Worm (Caenorhabditis elegans) whole organism, L1 larva: ENCODE data around the gene srg-64.

Source experiments
- C04F5.9 ChIP-seq: sonication (generic microtip); optimal IDR thresholded peaks from 2 replicates; lab custom pipeline; 2016; ENCODE audit warnings: missing genetic modification characterization, missing compliant biosample characterization
- C16A3.4 ChIP-seq: fragments of 150-350 bp; optimal IDR thresholded peaks from 2 replicates; lab custom pipeline; 2014; ENCODE audit warnings: missing biosample characterization, missing genetic modification characterization
- C34B4.2 ChIP-seq: sonication (generic microtip); optimal IDR thresholded peaks from 2 replicates; lab custom pipeline; 2017; ENCODE audit warnings: mild to moderate bottlenecking, missing genetic modification characterization, missing compliant biosample characterization
- aly-2 ChIP-seq: fragments of 150-350 bp; optimal IDR thresholded peaks from 2 replicates; lab custom pipeline; 2014; ENCODE audit warnings: missing biosample characterization, missing genetic modification characterization
- ama-1 ChIP-seq: fragments of 150-350 bp; optimal IDR thresholded peaks from 2 replicates; lab custom pipeline; 2014
- ces-1 ChIP-seq: fragments of 150-350 bp; optimal IDR thresholded peaks from 2 replicates; lab custom pipeline; 2014; ENCODE audit warnings: missing biosample characterization, missing genetic modification reagents, missing genetic modification characterization
- dpl-1 ChIP-seq, 3 experiments: fragments of 150-350 bp in 2 of 3; sonication (generic microtip) in 1 of 3; optimal IDR thresholded peaks; 2 replicates each; lab custom pipeline; 2014 to 2017; ENCODE audit warnings: missing biosample characterization in 3 of 3, missing genetic modification characterization in 3 of 3, missing genetic modification reagents in 3 of 3
- efl-1 ChIP-seq, 4 experiments: fragments of 150-350 bp; optimal IDR thresholded peaks in 3 of 4; peaks in 1 of 4; 1 replicate in 1 of 4; 2 replicates in 3 of 4; lab custom pipeline; 2014; ENCODE audit warnings: missing biosample characterization in 2 of 4, missing genetic modification characterization in 2 of 4, missing genetic modification reagents in 2 of 4
- efl-3 ChIP-seq: fragments of 200-800 bp; sonication (Bioruptor generic); optimal IDR thresholded peaks from 2 replicates; lab custom pipeline; 2018; ENCODE audit warnings: mild to moderate bottlenecking, missing genetic modification characterization, missing compliant biosample characterization
- egl-27 ChIP-seq, 2 experiments: fragments of 150-350 bp in 1 of 2; sonication (generic microtip); optimal IDR thresholded peaks; 3 replicates each; lab custom pipeline; 2017 to 2018; ENCODE audit warnings: missing biosample characterization in 2 of 2, missing genetic modification characterization in 2 of 2, missing genetic modification reagents in 2 of 2
- elt-3 ChIP-seq, 6 experiments: fragments of 150-350 bp in 1 of 6; sonication (generic microtip); optimal IDR thresholded peaks; 2 replicates each; lab custom pipeline; 2017 to 2018; ENCODE audit warnings: missing biosample characterization in 6 of 6, missing genetic modification characterization in 6 of 6, inconsistent platforms in 1 of 6
- ets-5 ChIP-seq: fragments of 200-800 bp; sonication (Bioruptor generic); IDR thresholded peaks from 2 replicates; pipeline ENCODE4 v1.3.6; 2022; ENCODE audit warnings: missing genetic modification characterization, missing compliant biosample characterization
- fkh-10 ChIP-seq: sonication (generic microtip); optimal IDR thresholded peaks from 2 replicates; lab custom pipeline; 2017; ENCODE audit warnings: missing biosample characterization, missing genetic modification reagents, missing genetic modification characterization
- fkh-4 ChIP-seq: sonication (generic microtip); optimal IDR thresholded peaks from 2 replicates; lab custom pipeline; 2016; ENCODE audit warnings: missing compliant biosample characterization, missing genetic modification characterization, borderline replicate concordance
- fkh-8 ChIP-seq: sonication (generic microtip); optimal IDR thresholded peaks from 2 replicates; lab custom pipeline; 2016; ENCODE audit warnings: mild to moderate bottlenecking, missing genetic modification characterization, missing compliant biosample characterization
- isw-1 ChIP-seq: fragments of 200-800 bp; sonication (Bioruptor generic); IDR thresholded peaks from 2 replicates; pipeline ENCODE4 v1.3.6; 2022; ENCODE audit warnings: missing genetic modification characterization, missing compliant biosample characterization
- jun-1 ChIP-seq: fragments of 150-350 bp; optimal IDR thresholded peaks from 2 replicates; lab custom pipeline; 2014; ENCODE audit warnings: missing biosample characterization, missing genetic modification reagents, missing genetic modification characterization
- lin-14 ChIP-seq: fragments of 200-800 bp; sonication (Bioruptor generic); optimal IDR thresholded peaks from 2 replicates; lab custom pipeline; 2018; ENCODE audit warnings: mild to moderate bottlenecking, missing genetic modification characterization, moderate library complexity, missing compliant biosample characterization
- lin-35 ChIP-seq, 2 experiments: fragments of 150-350 bp; optimal IDR thresholded peaks; 2 replicates each; lab custom pipeline; 2014; ENCODE audit warnings: missing biosample characterization in 2 of 2, missing genetic modification characterization in 2 of 2, missing genetic modification reagents in 2 of 2
- lin-39 ChIP-seq: fragments of 150-350 bp; optimal IDR thresholded peaks from 2 replicates; lab custom pipeline; 2014; ENCODE audit warnings: missing biosample characterization, missing genetic modification reagents, missing genetic modification characterization
- lir-3 ChIP-seq: sonication (generic microtip); optimal IDR thresholded peaks from 2 replicates; lab custom pipeline; 2016; ENCODE audit warnings: mild to moderate bottlenecking, missing genetic modification characterization, moderate library complexity, missing compliant biosample characterization; ENCODE audit not compliant: poor library complexity
- mdl-1 ChIP-seq, 2 experiments: fragments of 150-350 bp; optimal IDR thresholded peaks; 2 replicates each; lab custom pipeline; 2014 to 2017; ENCODE audit warnings: missing biosample characterization in 2 of 2, missing genetic modification characterization in 2 of 2, inconsistent platforms in 1 of 2
- mef-2 ChIP-seq: fragments of 150-350 bp; optimal IDR thresholded peaks from 2 replicates; lab custom pipeline; 2014; ENCODE audit warnings: missing biosample characterization, missing genetic modification characterization
- mep-1 ChIP-seq: fragments of 150-350 bp; optimal IDR thresholded peaks from 2 replicates; lab custom pipeline; 2014; ENCODE audit warnings: missing biosample characterization, missing genetic modification characterization
- nhr-11 ChIP-seq: fragments of 150-350 bp; optimal IDR thresholded peaks from 2 replicates; lab custom pipeline; 2014; ENCODE audit warnings: missing biosample characterization, missing genetic modification characterization
- nhr-237 ChIP-seq: fragments of 150-350 bp; optimal IDR thresholded peaks from 2 replicates; lab custom pipeline; 2014; ENCODE audit warnings: missing biosample characterization, missing genetic modification characterization
- nhr-84 ChIP-seq: sonication (generic microtip); optimal IDR thresholded peaks from 2 replicates; lab custom pipeline; 2017; ENCODE audit warnings: missing biosample characterization, missing genetic modification characterization
- nhr-85 ChIP-seq: sonication (generic microtip); peaks from one replicate; lab custom pipeline; 2016; ENCODE audit warnings: missing genetic modification characterization, inconsistent platforms, missing compliant biosample characterization
- rnt-1 ChIP-seq: sonication (generic microtip); optimal IDR thresholded peaks from 2 replicates; lab custom pipeline; 2016; ENCODE audit warnings: mild to moderate bottlenecking, missing genetic modification characterization, moderate library complexity, missing compliant biosample characterization
- skn-1 ChIP-seq: fragments of 150-350 bp; optimal IDR thresholded peaks from 2 replicates; lab custom pipeline; 2014; ENCODE audit warnings: missing biosample characterization, missing genetic modification characterization
- snpc-4 ChIP-seq: fragments of 150-350 bp; optimal IDR thresholded peaks from 2 replicates; lab custom pipeline; 2014; ENCODE audit warnings: missing biosample characterization, missing genetic modification characterization
- sptf-1 ChIP-seq: fragments of 150-350 bp; optimal IDR thresholded peaks from 2 replicates; lab custom pipeline; 2014; ENCODE audit warnings: missing biosample characterization, missing genetic modification characterization
- unc-30 ChIP-seq: sonication (generic microtip); optimal IDR thresholded peaks from 2 replicates; lab custom pipeline; 2017; ENCODE audit warnings: missing biosample characterization, missing genetic modification characterization
- unc-98 ChIP-seq: fragments of 200-800 bp; sonication (Bioruptor generic); IDR thresholded peaks from 2 replicates; pipeline ENCODE4 v1.3.6; 2022; ENCODE audit warnings: missing genetic modification characterization, missing compliant biosample characterization
- vab-15 ChIP-seq: sonication (generic microtip); optimal IDR thresholded peaks from 2 replicates; lab custom pipeline; 2017; ENCODE audit warnings: missing genotype, mild to moderate bottlenecking, missing genetic modification characterization, missing compliant biosample characterization
- zag-1 ChIP-seq: fragments of 150-350 bp; optimal IDR thresholded peaks from 2 replicates; lab custom pipeline; 2014; ENCODE audit warnings: missing biosample characterization, missing genetic modification characterization
- ztf-11 ChIP-seq, 2 experiments: sonication (generic microtip); optimal IDR thresholded peaks; 2 replicates each; lab custom pipeline; 2016 to 2017; ENCODE audit warnings: missing genetic modification characterization in 2 of 2, missing biosample characterization in 1 of 2, missing compliant biosample characterization in 1 of 2
- ztf-4 ChIP-seq: fragments of 150-350 bp; optimal IDR thresholded peaks from 2 replicates; lab custom pipeline; 2014; ENCODE audit warnings: missing biosample characterization, missing genetic modification characterization

srg-64 gene

DNA sequence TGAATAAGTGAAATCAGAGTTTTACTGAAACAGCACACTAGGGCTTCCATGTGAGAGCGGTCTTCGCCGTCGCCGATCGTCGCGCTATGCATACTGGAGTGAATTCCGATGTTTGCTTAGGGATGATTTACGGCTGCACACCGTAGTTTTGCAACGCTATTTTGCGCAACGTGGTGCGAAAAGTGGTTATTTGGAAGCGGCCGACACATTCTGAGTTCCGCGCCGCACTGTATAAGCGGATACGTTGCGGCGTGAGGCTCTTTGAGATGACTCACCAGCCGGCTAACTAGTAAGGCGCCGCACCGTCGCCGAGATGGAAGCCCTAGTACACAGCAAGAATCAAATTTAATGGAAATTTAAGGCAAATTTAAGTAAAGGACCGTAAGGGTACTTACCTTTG lies 28.1 kb upstream of the srg-64 start:
- TF ChIP-seq lin-35 (GFP tag; optimal IDR thresholded peaks at IDR 0.05; lab: Kevin White, UChicago) (no peak), snpc-4 (tag; lab: Kevin White, UChicago) (peak; percentile 20), lin-39 (tag; lab: Kevin White, UChicago) (no peak), ets-5 (GFP tag; lab: Robert Waterston, UW) (no peak), nhr-237 (no peak), unc-98 (GFP tag; lab: Robert Waterston, UW) (no peak), isw-1 (GFP tag; lab: Robert Waterston, UW) (no peak), aly-2 (tag; lab: Kevin White, UChicago) (no peak), elt-3 (tag; optimal IDR thresholded peaks at IDR 0.05; lab: Kevin White, UChicago) (no peak)

ce11 chrX:15766861-15767260 lies 26.4 kb upstream of the srg-64 start:
- TF ChIP-seq snpc-4 (tag; lab: Kevin White, UChicago) = peak; percentile 36
- TF ChIP-seq fkh-4 (tag; lab: Kevin White, UChicago) = no peak

DNA sequence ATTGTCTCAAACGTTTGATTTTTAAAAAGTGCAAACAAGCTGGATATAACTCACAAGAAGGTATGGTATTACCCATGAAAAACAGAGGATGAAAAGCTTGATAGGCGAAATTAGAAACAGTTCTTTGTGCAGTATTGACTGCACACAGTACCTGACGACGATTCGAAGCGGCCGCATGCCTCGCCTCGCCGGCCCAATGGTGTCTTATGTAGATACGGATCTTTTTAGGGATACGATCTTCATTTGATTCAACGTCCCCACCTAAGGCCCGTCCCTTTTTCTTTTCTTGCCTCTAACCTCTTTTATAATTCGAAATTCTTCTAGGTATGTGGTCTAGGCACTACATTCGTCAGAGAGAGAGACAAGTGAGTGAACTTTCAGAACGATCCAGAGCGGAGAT lies 25.7 kb upstream of the srg-64 start, which contains the start of gene bus-17:
bus-17 (minus strand) TSS at position 208 of the 400 bp plus-strand sequence.
- TF ChIP-seq C34B4.2 (tag; lab: Kevin White, UChicago) (no peak), zag-1 (no peak), C16A3.4 (no peak), fkh-10 (no peak), nhr-85 (tag; lab: Kevin White, UChicago) (peak; percentile 56), dpl-1 (GFP tag; optimal IDR thresholded peaks at IDR 0.05; lab: Kevin White, UChicago) (no peak), efl-1 (optimal IDR thresholded peaks at IDR 0.05; lab: Kevin White, UChicago) (no peak), efl-1 (GFP tag; optimal IDR thresholded peaks at IDR 0.05 in 1 of 2; lab: Kevin White, UChicago) (peak in 1 of 2 experiments; percentile 4), mep-1 (no peak), egl-27 (tag; optimal IDR thresholded peaks at IDR 0.05; lab: Kevin White, UChicago) (no peak), vab-15 (tag; lab: Kevin White, UChicago) (no peak)

DNA sequence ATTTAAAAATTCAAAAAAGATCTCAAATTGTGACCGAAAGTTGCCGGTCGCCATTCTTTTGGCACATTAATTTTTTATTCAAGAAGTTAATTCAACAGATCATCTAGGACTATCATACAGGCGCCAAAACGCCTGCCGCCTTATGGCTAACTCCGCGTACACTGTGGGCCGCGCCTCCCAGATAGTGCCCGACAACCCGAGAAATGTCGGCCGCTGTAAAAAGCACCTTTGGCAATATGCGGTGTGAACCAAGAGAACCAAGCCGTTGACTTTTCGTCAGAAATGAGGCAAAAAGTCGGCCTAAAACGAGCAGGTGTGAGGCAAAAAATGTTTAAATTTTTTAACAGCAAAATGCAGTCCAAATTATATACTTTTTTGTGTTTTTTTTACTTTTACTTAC lies 18.8 kb upstream of the srg-64 start:
- TF ChIP-seq snpc-4 (tag; lab: Kevin White, UChicago) (peak; percentile 25), unc-30 (tag; lab: Kevin White, UChicago) (no peak), mdl-1 (tag; optimal IDR thresholded peaks at IDR 0.05; lab: Kevin White, UChicago) (no peak), ztf-4 (tag; lab: Kevin White, UChicago) (no peak), efl-3 (GFP tag; lab: Kevin White, UChicago) (no peak), ces-1 (GFP tag; lab: Kevin White, UChicago) (no peak), sptf-1 (no peak), nhr-237 (no peak)

ce11 chrX:15757169-15757568 lies 16.7 kb upstream of the srg-64 start, which contains the start of gene wrt-4:
Gene wrt-4 (minus strand): TSS chrX:15757269.
- TF ChIP-seq nhr-84 (tag; lab: Kevin White, UChicago) = no peak
- no peak for TF ChIP-seq skn-1 (tag; lab: Kevin White, UChicago)

DNA sequence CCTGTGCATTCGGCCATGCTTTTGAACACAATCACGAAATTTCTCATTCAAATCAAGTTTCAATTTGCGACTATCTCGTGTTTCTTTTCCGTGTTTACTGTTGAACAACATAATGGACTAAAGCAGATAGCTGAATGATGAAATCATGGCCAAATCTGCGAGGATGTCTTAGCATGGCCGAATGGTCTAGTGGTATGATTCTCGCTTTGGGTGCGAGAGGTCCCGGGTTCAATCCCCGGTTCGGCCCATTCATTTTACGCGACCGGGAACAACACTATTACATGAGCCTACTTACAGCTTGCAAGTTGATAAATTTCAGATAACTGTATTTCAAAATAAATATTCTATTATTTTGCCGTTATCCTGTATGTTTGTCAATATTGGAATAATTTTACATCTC lies 10.8 kb upstream of the srg-64 start:
- TF ChIP-seq jun-1 (tag; lab: Kevin White, UChicago) = no peak
- no peak for TF ChIP-seq unc-98 (GFP tag; lab: Robert Waterston, UW)
- TF ChIP-seq lir-3 = no peak
- TF ChIP-seq rnt-1 (tag; lab: Kevin White, UChicago) = no peak
- no peak for TF ChIP-seq C04F5.9
- no peak for TF ChIP-seq nhr-11 (tag; lab: Kevin White, UChicago)
- TF ChIP-seq ztf-11 (tag; optimal IDR thresholded peaks at IDR 0.05; lab: Kevin White, UChicago) = no peak
- no peak for TF ChIP-seq mef-2 (tag; lab: Kevin White, UChicago)
- no peak for TF ChIP-seq unc-30 (tag; lab: Kevin White, UChicago)
- no peak for TF ChIP-seq lin-14 (GFP tag; lab: Kevin White, UChicago)
- TF ChIP-seq mdl-1 (tag; optimal IDR thresholded peaks at IDR 0.05; lab: Kevin White, UChicago) = no peak
- no peak for TF ChIP-seq fkh-8 (tag; lab: Kevin White, UChicago)
- no peak for TF ChIP-seq ama-1 (lab: Kevin White, UChicago)
